Fruit fly (Drosophila melanogaster): Measurements from ENCODE around the gene Nle.
A peak's percentile ranks its signal among the peaks of the same experiment; 100 is the strongest.

Nle gene

DNA sequence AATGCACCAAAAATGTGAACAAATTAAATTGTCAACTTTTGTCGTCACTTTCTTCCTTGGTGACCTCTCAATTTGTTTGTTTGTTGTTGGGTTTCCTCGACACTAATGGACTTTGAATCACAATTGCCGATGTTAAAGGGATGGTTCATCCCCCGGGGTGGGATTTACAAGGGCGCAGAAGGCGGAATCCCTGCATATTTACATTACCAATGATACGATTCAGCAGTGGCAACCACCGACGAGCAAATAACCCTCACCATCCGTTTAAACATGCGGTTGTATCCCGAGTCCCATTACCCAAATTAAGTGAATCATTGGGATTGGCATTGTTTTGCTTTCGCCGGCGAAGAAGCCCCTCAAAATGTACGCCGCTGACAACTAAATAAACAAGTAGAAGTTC, 23.6 kb upstream of the Nle start:
- no peak for TF ChIP-seq insv (optimal IDR thresholded peaks at IDR 0.05)
- no peak for TF ChIP-seq h (optimal IDR thresholded peaks at IDR 0.05)
- TF ChIP-seq ttk (optimal IDR thresholded peaks at IDR 0.05) = no peak
- TF ChIP-seq Myc (optimal IDR thresholded peaks at IDR 0.05) = no peak
- TF ChIP-seq psq (optimal IDR thresholded peaks at IDR 0.05) = no peak
- no peak for TF ChIP-seq Sin3A (optimal IDR thresholded peaks at IDR 0.05)

DNA sequence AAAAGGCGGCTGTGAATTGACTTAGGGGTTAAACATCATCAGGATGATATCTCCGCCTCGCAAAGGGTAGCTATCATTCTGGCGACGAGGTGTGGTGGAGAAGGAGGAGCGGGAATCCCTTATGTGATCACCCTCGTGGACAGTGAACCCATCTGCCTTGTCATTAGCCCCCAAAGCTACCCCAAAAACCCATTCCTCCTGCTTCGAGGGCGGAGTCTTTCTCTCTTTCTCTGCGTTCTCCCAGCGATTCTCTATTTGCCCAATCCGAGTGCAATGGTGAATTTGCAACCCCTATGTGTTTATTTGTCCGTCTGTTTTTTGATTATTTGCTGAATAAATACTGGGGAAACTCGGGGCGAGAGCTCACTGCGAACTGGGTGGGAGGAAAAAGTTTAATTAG, 17.3 kb upstream of the Nle start:
- no peak for TF ChIP-seq insv (optimal IDR thresholded peaks at IDR 0.05)
- TF ChIP-seq Sin3A (optimal IDR thresholded peaks at IDR 0.05) = no peak
- TF ChIP-seq ttk (optimal IDR thresholded peaks at IDR 0.05) = no peak
- TF ChIP-seq Myc (optimal IDR thresholded peaks at IDR 0.05) = no peak
- no peak for TF ChIP-seq h (optimal IDR thresholded peaks at IDR 0.05)
- no peak for TF ChIP-seq psq (optimal IDR thresholded peaks at IDR 0.05)

DNA sequence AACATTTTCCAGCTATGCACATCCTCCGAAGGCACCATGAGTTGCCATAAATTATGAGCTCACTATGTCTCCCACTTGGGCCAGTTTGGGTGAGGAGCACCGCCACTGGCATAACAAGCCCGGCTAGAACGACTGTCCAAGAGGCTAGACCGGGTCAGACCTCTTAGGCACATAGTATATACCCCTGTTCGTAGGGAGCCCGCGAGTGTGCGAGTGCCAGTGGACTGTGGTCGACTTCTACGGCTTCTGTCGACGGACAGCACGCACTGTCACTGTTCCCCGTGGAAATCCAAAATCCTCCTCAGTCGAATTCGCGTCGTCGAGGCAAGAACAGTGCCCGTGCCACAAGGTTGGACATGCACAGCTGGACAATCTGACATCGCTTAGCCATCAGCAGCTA, 9.3 kb upstream of the Nle start, which contains the start of gene Pph13:
Gene Pph13, plus strand, starts transcription at position 301 of the 400 bp plus-strand sequence.
- TF ChIP-seq ttk (optimal IDR thresholded peaks at IDR 0.05) (no peak), insv (optimal IDR thresholded peaks at IDR 0.05) (no peak), Myc (optimal IDR thresholded peaks at IDR 0.05) (no peak), h (optimal IDR thresholded peaks at IDR 0.05) (no peak), psq (optimal IDR thresholded peaks at IDR 0.05) (no peak), Sin3A (optimal IDR thresholded peaks at IDR 0.05) (no peak)

DNA sequence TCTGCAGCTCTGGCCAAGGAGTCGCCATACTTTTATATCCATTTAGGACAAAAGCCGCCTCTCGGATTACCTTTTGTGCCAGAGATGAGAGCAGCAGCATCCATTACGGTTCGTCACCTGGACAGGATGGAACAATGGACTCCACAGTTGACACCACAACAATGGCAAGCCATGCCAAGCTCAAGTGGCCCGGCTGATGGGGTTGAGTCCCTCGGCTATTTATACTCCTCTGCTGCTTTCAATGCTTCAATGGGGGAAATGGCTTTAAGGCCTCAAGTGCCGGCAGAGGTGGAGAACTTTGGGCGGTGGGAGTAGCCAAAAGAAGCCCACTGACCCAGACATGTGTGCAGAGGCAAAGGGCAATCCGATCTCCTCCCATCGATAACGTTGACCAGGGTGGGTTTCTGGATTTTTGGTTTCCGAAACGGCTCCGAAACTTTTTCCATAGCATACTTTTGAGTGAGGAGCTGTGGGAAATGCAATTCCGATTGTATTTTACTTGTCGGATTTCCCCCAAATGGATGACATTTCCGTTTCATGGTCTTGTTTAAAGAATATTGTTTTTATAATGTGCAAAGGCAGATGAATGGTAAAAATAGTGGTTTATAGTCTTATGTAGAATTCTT, 8.8 kb upstream of the Nle start, which contains the start of gene Ptth:
Gene Ptth, minus strand, starts transcription at position 338 of the 626 bp plus-strand sequence.
- TF ChIP-seq h (optimal IDR thresholded peaks at IDR 0.05) (no peak), psq (optimal IDR thresholded peaks at IDR 0.05) (no peak), insv (optimal IDR thresholded peaks at IDR 0.05) (no peak), Sin3A (optimal IDR thresholded peaks at IDR 0.05) (no peak), ttk (optimal IDR thresholded peaks at IDR 0.05) (no peak), Myc (optimal IDR thresholded peaks at IDR 0.05) (no peak)

DNA sequence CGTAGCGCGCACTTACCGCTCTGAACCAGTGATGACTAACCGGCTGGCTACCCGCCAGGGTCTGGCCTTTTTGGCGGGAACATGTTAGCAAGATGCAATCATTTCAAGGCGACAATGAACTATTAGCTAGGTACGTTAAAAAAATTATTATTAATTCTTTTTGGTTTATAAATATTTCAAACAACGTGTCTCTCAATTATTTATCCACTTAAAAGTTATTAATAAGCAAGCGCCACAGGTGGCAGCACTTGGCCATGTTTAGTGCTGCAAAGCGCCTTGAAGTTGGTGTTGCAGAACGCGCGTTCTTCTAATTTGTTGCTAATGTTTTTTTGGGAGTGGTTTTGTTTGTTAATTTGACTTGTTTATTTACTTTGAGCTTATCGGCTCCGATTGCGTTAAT, 6.3 kb upstream of the Nle start, which contains the start of the genes Ipk2 and cold:
Gene Ipk2, minus strand, starts transcription at position 39 of the 400 bp plus-strand sequence.
Gene cold, plus strand, starts transcription at position 66 of the 400 bp plus-strand sequence.
- TF ChIP-seq Sin3A (optimal IDR thresholded peaks at IDR 0.05) (no peak), psq (optimal IDR thresholded peaks at IDR 0.05) (no peak), insv (optimal IDR thresholded peaks at IDR 0.05) (no peak)

DNA sequence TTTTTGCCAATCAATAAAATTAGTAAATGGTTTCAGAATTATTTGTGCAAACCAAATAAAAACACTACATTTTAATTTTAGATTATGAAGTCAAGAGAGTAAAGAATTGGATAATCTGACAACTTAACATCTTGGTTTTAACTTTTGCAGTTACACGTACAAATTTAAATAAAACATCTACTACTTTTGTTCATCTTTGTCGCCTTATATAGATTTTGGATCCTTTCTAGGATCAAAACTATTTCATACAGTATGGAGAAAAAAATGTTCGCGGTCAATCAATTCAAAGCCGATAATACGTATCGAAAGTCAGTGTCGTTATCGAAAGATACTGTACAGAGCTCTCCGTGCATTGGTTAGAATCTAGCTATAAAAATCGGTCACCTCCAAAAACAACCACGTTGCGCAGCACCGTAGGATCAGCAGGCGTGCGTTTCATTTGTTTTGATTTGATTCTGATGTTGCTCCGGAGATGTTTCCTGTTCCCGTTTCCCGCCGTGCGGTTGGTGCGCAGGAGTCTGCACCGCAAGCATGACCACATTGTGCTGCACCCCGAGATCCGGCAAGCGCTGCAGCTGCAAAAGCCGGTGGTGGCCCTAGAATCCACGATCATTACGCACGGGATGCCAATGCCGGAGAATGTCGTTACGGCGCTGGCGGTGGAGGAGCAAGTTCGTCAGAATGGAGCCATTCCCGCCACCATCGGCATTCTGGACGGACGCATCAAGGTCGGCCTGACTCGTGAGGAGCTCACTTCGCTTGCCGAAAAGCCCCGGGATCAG, 4.0 kb downstream of the Nle start, which contains the start of the genes uncNacbeta and CG2794:
Gene uncNacbeta, minus strand, starts transcription at position 51 of the 782 bp plus-strand sequence.
Gene CG2794, plus strand, starts transcription at position 395 of the 782 bp plus-strand sequence.
- TF ChIP-seq Myc (optimal IDR thresholded peaks at IDR 0.05) (no peak), h (optimal IDR thresholded peaks at IDR 0.05) (no peak)

DNA sequence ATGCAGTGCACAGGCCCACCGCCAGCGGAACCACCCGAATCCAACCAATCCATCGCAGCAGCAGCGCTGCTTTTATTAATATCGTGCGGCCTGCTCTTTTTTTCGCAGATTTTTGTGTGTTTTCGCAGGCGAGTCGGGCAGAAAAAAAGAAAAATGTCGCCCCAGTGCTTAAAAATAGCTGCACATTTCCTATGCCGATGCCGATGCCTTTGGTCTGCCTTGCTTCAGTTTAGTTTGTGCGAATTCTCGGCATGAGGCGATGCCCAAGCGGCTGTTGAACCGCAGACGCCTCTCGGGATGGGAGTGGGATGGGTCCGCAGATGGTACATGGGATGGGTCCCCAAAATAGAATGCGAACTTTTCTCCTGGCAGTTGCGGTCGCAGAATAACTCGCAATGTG, 4.6 kb downstream of the Nle start:
- TF ChIP-seq h (optimal IDR thresholded peaks at IDR 0.05) (no peak), psq (optimal IDR thresholded peaks at IDR 0.05) (no peak), insv (optimal IDR thresholded peaks at IDR 0.05) (no peak), Myc (optimal IDR thresholded peaks at IDR 0.05) (no peak), ttk (optimal IDR thresholded peaks at IDR 0.05) (no peak)

DNA sequence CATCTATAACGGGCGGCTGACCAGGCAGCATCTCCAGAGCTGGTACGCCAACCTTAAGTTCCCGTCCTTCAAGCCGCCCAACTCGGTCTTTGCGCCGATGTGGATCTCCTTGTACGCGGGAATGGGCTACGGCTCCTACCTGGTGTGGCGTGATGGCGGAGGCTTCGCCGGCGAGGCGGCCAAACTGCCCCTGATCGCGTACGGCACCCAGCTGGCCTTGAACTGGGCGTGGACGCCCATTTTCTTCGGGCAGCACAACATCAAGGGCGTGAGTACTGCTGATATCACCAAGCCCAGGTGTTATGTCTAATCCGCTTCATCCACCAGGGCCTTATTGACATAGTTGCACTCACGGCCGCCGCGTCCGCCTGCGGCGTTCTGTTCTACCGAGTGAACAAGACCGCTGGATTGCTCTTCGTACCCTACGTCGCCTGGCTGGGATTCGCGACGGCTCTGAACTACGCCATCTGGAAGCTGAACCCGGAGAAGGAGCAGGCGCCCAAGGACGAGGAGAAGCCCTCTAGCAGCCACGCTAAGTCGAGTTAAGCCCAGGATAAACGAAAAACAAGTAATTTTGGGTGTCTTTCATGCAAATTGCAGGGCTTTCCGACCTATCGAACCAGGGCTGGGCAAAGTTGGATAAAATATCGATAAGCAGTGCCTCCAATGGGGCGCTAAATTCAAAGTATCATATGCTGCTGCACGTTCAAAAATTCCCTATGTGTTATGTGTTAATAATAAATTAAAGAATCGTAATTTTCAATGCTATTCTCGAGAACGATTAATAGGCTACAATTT, 8.0 kb downstream of the Nle start, which contains the start of gene rempA:
Gene rempA, minus strand, starts transcription at position 541 of the 798 bp plus-strand sequence.
- TF ChIP-seq insv (optimal IDR thresholded peaks at IDR 0.05) (no peak), Sin3A (optimal IDR thresholded peaks at IDR 0.05) (no peak), ttk (optimal IDR thresholded peaks at IDR 0.05) (no peak), Myc (optimal IDR thresholded peaks at IDR 0.05) (no peak), psq (optimal IDR thresholded peaks at IDR 0.05) (no peak), h (optimal IDR thresholded peaks at IDR 0.05) (no peak)

DNA sequence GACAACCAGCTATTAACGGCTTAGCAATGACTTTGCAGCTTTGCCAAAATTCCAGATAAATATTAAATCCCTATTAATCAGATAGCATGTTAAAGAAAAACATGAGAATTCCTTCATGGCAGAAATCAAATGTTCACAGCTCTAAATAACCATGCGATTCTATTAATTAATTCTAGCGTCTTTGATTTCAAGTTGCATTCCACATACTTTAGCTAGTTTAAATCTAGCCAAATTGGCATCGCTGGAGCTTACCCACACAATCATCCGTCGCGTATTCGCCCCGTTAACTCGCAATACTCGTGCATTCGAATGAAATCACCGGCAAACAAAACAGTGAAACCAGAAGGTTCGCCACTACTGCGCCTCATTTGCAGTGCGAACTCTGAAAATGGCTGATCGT, 8.6 kb downstream of the Nle start, which contains the start of gene Tspo:
Gene Tspo, plus strand, starts transcription at position 302 of the 400 bp plus-strand sequence.
- TF ChIP-seq h (optimal IDR thresholded peaks at IDR 0.05) (no peak), Myc (optimal IDR thresholded peaks at IDR 0.05) (no peak), psq (optimal IDR thresholded peaks at IDR 0.05) (no peak), insv (optimal IDR thresholded peaks at IDR 0.05) (no peak), Sin3A (optimal IDR thresholded peaks at IDR 0.05) (no peak), ttk (optimal IDR thresholded peaks at IDR 0.05) (no peak)

DNA sequence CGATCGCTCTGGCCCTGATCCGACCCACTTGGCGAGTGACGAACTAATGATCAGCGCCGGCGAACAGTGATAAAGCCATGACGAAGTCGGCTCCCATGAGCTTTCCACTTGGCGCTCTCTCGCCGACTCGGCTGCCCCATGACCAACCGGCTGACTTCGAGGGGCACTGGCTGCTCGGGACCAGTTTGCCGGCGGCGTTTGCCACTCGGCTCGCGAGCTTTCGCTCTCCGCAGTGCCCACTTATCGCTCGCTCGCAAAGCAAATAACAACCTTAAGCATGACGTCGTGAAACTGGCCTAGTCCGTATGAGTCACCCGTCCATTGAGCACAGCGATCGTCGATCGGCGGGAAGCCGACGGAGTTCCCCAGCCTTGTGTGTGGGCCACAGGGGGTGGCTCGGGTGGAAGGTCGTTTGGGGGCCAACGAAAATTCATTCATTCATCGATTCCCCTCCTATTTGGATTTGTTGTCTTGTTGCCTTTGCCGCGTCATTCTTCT, 15.4 kb downstream of the Nle start, which contains the start of gene Ets21C:
Gene Ets21C, minus strand, starts transcription at position 492 of the 498 bp plus-strand sequence.
- TF ChIP-seq Sin3A (optimal IDR thresholded peaks at IDR 0.05) = no peak
- peak; percentile 21 for TF ChIP-seq insv (optimal IDR thresholded peaks at IDR 0.05)

DNA sequence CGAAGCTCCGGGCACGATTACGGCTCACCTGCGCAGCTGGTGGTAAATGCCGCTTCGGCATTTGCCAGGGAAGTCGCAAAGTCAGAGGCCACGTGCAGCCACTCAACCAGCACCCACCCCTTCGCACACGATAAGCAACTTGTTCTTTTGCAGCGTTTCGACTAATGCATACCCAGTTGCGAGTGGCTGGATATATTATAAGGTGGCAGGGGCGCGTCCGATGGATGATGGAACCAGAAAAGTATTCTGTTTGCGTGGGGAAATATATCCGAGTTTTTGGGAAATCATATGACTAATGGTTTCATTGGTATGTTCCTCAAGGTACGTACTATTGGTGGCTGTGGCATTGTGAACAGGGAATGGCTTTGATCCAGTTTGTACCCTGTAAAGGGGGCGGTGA, 18.3 kb downstream of the Nle start:
- no peak for TF ChIP-seq Myc (optimal IDR thresholded peaks at IDR 0.05)
- no peak for TF ChIP-seq Sin3A (optimal IDR thresholded peaks at IDR 0.05)

DNA sequence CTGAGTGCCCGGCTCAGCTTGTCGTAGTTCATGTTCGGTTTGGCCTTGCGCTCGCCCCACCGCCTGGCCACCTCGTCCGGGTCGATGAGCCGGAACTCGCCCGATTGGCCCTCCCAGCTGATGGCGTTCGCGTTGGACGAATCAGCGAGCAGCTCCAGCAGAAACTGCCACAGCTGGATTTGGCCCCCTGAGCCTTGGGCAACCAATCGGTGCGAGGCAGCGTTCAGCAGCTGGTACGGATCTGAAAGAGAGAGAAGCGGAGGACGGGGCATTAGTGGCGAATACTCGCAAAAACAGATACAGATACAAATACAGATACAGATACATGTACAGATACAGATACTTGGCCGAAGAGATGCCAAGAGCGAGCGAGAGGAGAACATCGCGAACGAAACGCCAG, 19.9 kb downstream of the Nle start:
- TF ChIP-seq ttk (optimal IDR thresholded peaks at IDR 0.05) (no peak), insv (optimal IDR thresholded peaks at IDR 0.05) (no peak), Myc (optimal IDR thresholded peaks at IDR 0.05) (no peak), h (optimal IDR thresholded peaks at IDR 0.05) (no peak), psq (optimal IDR thresholded peaks at IDR 0.05) (no peak), Sin3A (optimal IDR thresholded peaks at IDR 0.05) (no peak)

Data from Kc167 (cell line).